Worm (Caenorhabditis elegans) whole organism, mixed stage, embryonic: ENCODE measurements around the gene C34C12.6.

Source experiments
- blmp-1 ChIP-seq: fragments of 150-350 bp; optimal IDR thresholded peaks from 2 replicates; lab custom pipeline; 2014; ENCODE audit warnings: missing biosample characterization, missing genetic modification characterization
- ces-1 ChIP-seq: fragments of 150-350 bp; optimal IDR thresholded peaks from 2 replicates; lab custom pipeline; 2014; ENCODE audit warnings: missing biosample characterization, missing genetic modification reagents, missing genetic modification characterization
- drap-1 ChIP-seq: fragments of 200-800 bp; sonication (Bioruptor generic); optimal IDR thresholded peaks from 3 replicates; lab custom pipeline; 2018; ENCODE audit warnings: mild to moderate bottlenecking, missing genetic modification characterization, missing compliant biosample characterization
- flh-1 ChIP-seq: fragments of 200-800 bp; sonication (Bioruptor generic); optimal IDR thresholded peaks from 2 replicates; lab custom pipeline; 2018; ENCODE audit warnings: mild to moderate bottlenecking, missing genetic modification characterization, moderate library complexity, missing compliant biosample characterization
- lin-32 ChIP-seq: fragments of 200-800 bp; sonication (Bioruptor generic); optimal IDR thresholded peaks from 2 replicates; lab custom pipeline; 2018; ENCODE audit warnings: mild to moderate bottlenecking, missing genetic modification characterization, missing compliant biosample characterization
- nhr-2 ChIP-seq: fragments of 150-350 bp; optimal IDR thresholded peaks from 2 replicates; lab custom pipeline; 2014; ENCODE audit warnings: missing biosample characterization, missing genetic modification characterization
- nhr-28 ChIP-seq: fragments of 150-350 bp; optimal IDR thresholded peaks from 2 replicates; lab custom pipeline; 2014; ENCODE audit warnings: missing biosample characterization, missing genetic modification characterization
- nhr-76 ChIP-seq: sonication (generic microtip); optimal IDR thresholded peaks from 2 replicates; lab custom pipeline; 2017; ENCODE audit warnings: missing biosample characterization, missing genetic modification characterization
- snpc-4 ChIP-seq: fragments of 150-350 bp; optimal IDR thresholded peaks from 2 replicates; lab custom pipeline; 2014; ENCODE audit warnings: missing biosample characterization, missing genetic modification characterization
- unc-120 ChIP-seq: sonication (generic microtip); optimal IDR thresholded peaks from 2 replicates; lab custom pipeline; 2017; ENCODE audit warnings: missing genetic modification characterization, missing compliant biosample characterization; ENCODE audit not compliant: poor library complexity, severe bottlenecking
- unc-39 ChIP-seq: fragments of 150-350 bp; optimal IDR thresholded peaks from 2 replicates; lab custom pipeline; 2014; ENCODE audit warnings: missing biosample characterization, missing genetic modification characterization
- unc-62 ChIP-seq: fragments of 150-350 bp; optimal IDR thresholded peaks from 2 replicates; lab custom pipeline; 2014; ENCODE audit warnings: missing biosample characterization, missing genetic modification reagents, missing genetic modification characterization

ce11 chrIII:3477375-3477774, 5.0 kb upstream of the C34C12.6 start:
- no peak for TF ChIP-seq unc-62 (GFP tag; lab: Kevin White, UChicago)
- TF ChIP-seq unc-39 (tag; lab: Kevin White, UChicago) = no peak
- no peak for TF ChIP-seq ces-1 (GFP tag; lab: Kevin White, UChicago)
- no peak for TF ChIP-seq snpc-4 (tag; lab: Kevin White, UChicago)
- TF ChIP-seq nhr-28 = no peak
- TF ChIP-seq flh-1 (GFP tag; lab: Kevin White, UChicago) = no peak
- no peak for TF ChIP-seq nhr-76
- TF ChIP-seq nhr-2 (tag; lab: Kevin White, UChicago) = no peak
- no peak for TF ChIP-seq lin-32 (GFP tag; lab: Kevin White, UChicago)
- no peak for TF ChIP-seq drap-1
- TF ChIP-seq blmp-1 (tag; lab: Kevin White, UChicago) = no peak
- TF ChIP-seq unc-120 = no peak
